Fruit fly (Drosophila melanogaster): ENCODE data around the gene CG8814.
A peak's percentile ranks its signal among the peaks of the same experiment; 100 is the strongest.

The CG8814 gene

dm6 chr2L:2861885-2862620 is 12.6 kb upstream of the CG8814 start:
- TF ChIP-seq CG7045 (GFP tag; optimal IDR thresholded peaks at IDR 0.05): no peak
- TF ChIP-seq tj (GFP tag; optimal IDR thresholded peaks at IDR 0.05): peak; percentile 70
- TF ChIP-seq cic (GFP tag; optimal IDR thresholded peaks at IDR 0.05): peak; percentile 49
- TF ChIP-seq CG5204 (GFP tag; optimal IDR thresholded peaks at IDR 0.05): no peak
- peak; percentile 3 for TF ChIP-seq CG33017 (tag; optimal IDR thresholded peaks at IDR 0.05)
- TF ChIP-seq cnc (optimal IDR thresholded peaks at IDR 0.05): no peak
- no peak for TF ChIP-seq Hr96 (GFP tag; optimal IDR thresholded peaks at IDR 0.05)
- no peak for TF ChIP-seq ovo (GFP tag; optimal IDR thresholded peaks at IDR 0.05)
- no peak for TF ChIP-seq CG7101 (tag; optimal IDR thresholded peaks at IDR 0.05)
- TF ChIP-seq pad (GFP tag; optimal IDR thresholded peaks at IDR 0.05): no peak
- TF ChIP-seq kay (GFP tag; ENCODE audit: borderline replicate concordance): peak; percentile 30
- TF ChIP-seq CG14711 (tag; optimal IDR thresholded peaks at IDR 0.05): no peak
- peak; percentile 43 for TF ChIP-seq Mnt (GFP tag; optimal IDR thresholded peaks at IDR 0.05)
- no peak for TF ChIP-seq CG11617 (GFP tag; optimal IDR thresholded peaks at IDR 0.05)
- no peak for TF ChIP-seq CG1620 (GFP tag; optimal IDR thresholded peaks at IDR 0.05)
- TF ChIP-seq toe (GFP tag; optimal IDR thresholded peaks at IDR 0.05): no peak
- peak; percentile 9 for TF ChIP-seq bab1 (GFP tag; optimal IDR thresholded peaks at IDR 0.05)
- TF ChIP-seq Clk (GFP tag; optimal IDR thresholded peaks at IDR 0.05): no peak
- no peak for TF ChIP-seq CG12768 (GFP tag; optimal IDR thresholded peaks at IDR 0.05)
- no peak for TF ChIP-seq Crg-1 (GFP tag; optimal IDR thresholded peaks at IDR 0.05)

dm6 chr2L:2862621-2862962 is 12.1 kb upstream of the CG8814 start:
- TF ChIP-seq CG1620 (GFP tag; optimal IDR thresholded peaks at IDR 0.05) (no peak), Mnt (GFP tag; optimal IDR thresholded peaks at IDR 0.05) (no peak), Hr96 (GFP tag; optimal IDR thresholded peaks at IDR 0.05) (no peak), cic (GFP tag; optimal IDR thresholded peaks at IDR 0.05) (no peak), kay (GFP tag; ENCODE audit: borderline replicate concordance) (no peak), Clk (GFP tag; optimal IDR thresholded peaks at IDR 0.05) (no peak), CG7101 (tag; optimal IDR thresholded peaks at IDR 0.05) (no peak), CG5204 (GFP tag; optimal IDR thresholded peaks at IDR 0.05) (no peak), pad (GFP tag; optimal IDR thresholded peaks at IDR 0.05) (no peak), ovo (GFP tag; optimal IDR thresholded peaks at IDR 0.05) (no peak), tj (GFP tag; optimal IDR thresholded peaks at IDR 0.05) (no peak), CG11617 (GFP tag; optimal IDR thresholded peaks at IDR 0.05) (no peak), CG33017 (tag; optimal IDR thresholded peaks at IDR 0.05) (no peak), bab1 (GFP tag; optimal IDR thresholded peaks at IDR 0.05) (no peak), CG7045 (GFP tag; optimal IDR thresholded peaks at IDR 0.05) (no peak), toe (GFP tag; optimal IDR thresholded peaks at IDR 0.05) (no peak), Crg-1 (GFP tag; optimal IDR thresholded peaks at IDR 0.05) (no peak), cnc (optimal IDR thresholded peaks at IDR 0.05) (no peak), CG12768 (GFP tag; optimal IDR thresholded peaks at IDR 0.05) (no peak), CG14711 (tag; optimal IDR thresholded peaks at IDR 0.05) (no peak)

dm6 chr2L:2864601-2865000 is 10.1 kb upstream of the CG8814 start:
- TF ChIP-seq Crg-1 (GFP tag; optimal IDR thresholded peaks at IDR 0.05) (no peak), CG7045 (GFP tag; optimal IDR thresholded peaks at IDR 0.05) (peak; percentile 8), cic (GFP tag; optimal IDR thresholded peaks at IDR 0.05) (no peak), CG12768 (GFP tag; optimal IDR thresholded peaks at IDR 0.05) (peak; percentile 68), CG7101 (tag; optimal IDR thresholded peaks at IDR 0.05) (peak; percentile 11), kay (GFP tag; ENCODE audit: borderline replicate concordance) (peak; percentile 23)

dm6 chr2L:2865560-2866309 is 9.0 kb upstream of the CG8814 start:
- TF ChIP-seq cnc (optimal IDR thresholded peaks at IDR 0.05) (no peak), CG33017 (tag; optimal IDR thresholded peaks at IDR 0.05) (peak; percentile 23), cic (GFP tag; optimal IDR thresholded peaks at IDR 0.05) (peak; percentile 77), ovo (GFP tag; optimal IDR thresholded peaks at IDR 0.05) (no peak), CG7045 (GFP tag; optimal IDR thresholded peaks at IDR 0.05) (no peak), Crg-1 (GFP tag; optimal IDR thresholded peaks at IDR 0.05) (no peak), kay (GFP tag; ENCODE audit: borderline replicate concordance) (peak; percentile 81), Hr96 (GFP tag; optimal IDR thresholded peaks at IDR 0.05) (peak; percentile 52)

dm6 chr2L:2869008-2869702 is 5.5 kb upstream of the CG8814 start, which contains the start of gene CG8813:
Gene CG8813 (plus strand): TSS chr2L:2869652.
- TF ChIP-seq tj (GFP tag; optimal IDR thresholded peaks at IDR 0.05) (no peak), toe (GFP tag; optimal IDR thresholded peaks at IDR 0.05) (no peak), CG7045 (GFP tag; optimal IDR thresholded peaks at IDR 0.05) (no peak), kay (GFP tag; ENCODE audit: borderline replicate concordance) (no peak), CG14711 (tag; optimal IDR thresholded peaks at IDR 0.05) (no peak), Clk (GFP tag; optimal IDR thresholded peaks at IDR 0.05) (no peak), Hr96 (GFP tag; optimal IDR thresholded peaks at IDR 0.05) (no peak), cnc (optimal IDR thresholded peaks at IDR 0.05) (no peak), CG12768 (GFP tag; optimal IDR thresholded peaks at IDR 0.05) (no peak), pad (GFP tag; optimal IDR thresholded peaks at IDR 0.05) (no peak), Crg-1 (GFP tag; optimal IDR thresholded peaks at IDR 0.05) (no peak)
